Worm (Caenorhabditis elegans): ENCODE data around the gene rpl-2.

- TF ChIP-seq him-1 (tag; optimal IDR thresholded peaks at IDR 0.05) (no peak), dao-5 (tag; optimal IDR thresholded peaks at IDR 0.05) (no peak), W03F9.2 (tag; optimal IDR thresholded peaks at IDR 0.05) (no peak)
Observed at ce11 chrV:20476514-20476913, 3.0 kb upstream of the rpl-2 start.
